Fruit fly (Drosophila melanogaster) whole organism, embryonic: Measurements from ENCODE around the gene RpS14a.

Experiments
- Abd-B ChIP-seq: fragments of 200-800 bp; sonication (Bioruptor generic); optimal IDR thresholded peaks from 2 replicates; lab custom pipeline; 2018; ENCODE audit warnings: missing biosample characterization, mild to moderate bottlenecking, missing genetic modification characterization, moderate library complexity
- Aef1 ChIP-seq: fragments of 200-800 bp; sonication (Bioruptor generic); IDR thresholded peaks from 3 replicates; pipeline ENCODE4 v1.3.6; 2022; ENCODE audit warnings: missing biosample characterization, missing genetic modification characterization
- Awh ChIP-seq: fragments of 200-800 bp; sonication (Bioruptor generic); IDR thresholded peaks from 2 replicates; pipeline ENCODE4, ENCODE4 v1.3.6; 2022; ENCODE audit warnings: missing biosample characterization, missing genetic modification characterization
- Bteb2 ChIP-seq: fragments of 200-800 bp; sonication (Bioruptor generic); optimal IDR thresholded peaks from 2 replicates; lab custom pipeline; 2016; ENCODE audit warnings: missing biosample characterization, missing genetic modification characterization
- CG10979 ChIP-seq: fragments of 200-800 bp; sonication (Bioruptor generic); optimal IDR thresholded peaks from 2 replicates; lab custom pipeline; 2018; ENCODE audit warnings: missing biosample characterization, mild to moderate bottlenecking, missing genetic modification characterization, moderate library complexity
- CG12155 ChIP-seq: fragments of 200-800 bp; sonication (Bioruptor generic); optimal IDR thresholded peaks from 3 replicates; lab custom pipeline; 2016; ENCODE audit warnings: missing biosample characterization, missing genetic modification characterization
- CG13296 ChIP-seq: fragments of 200-800 bp; sonication (Bioruptor generic); optimal IDR thresholded peaks from 3 replicates; lab custom pipeline; 2018; ENCODE audit warnings: missing biosample characterization, mild to moderate bottlenecking, missing genetic modification characterization
- CG14965 ChIP-seq: fragments of 200-800 bp; sonication (Bioruptor generic); optimal IDR thresholded peaks from 2 replicates; lab custom pipeline; 2016; ENCODE audit warnings: missing biosample characterization, missing genetic modification characterization, borderline replicate concordance
- CG16813 ChIP-seq: fragments of 200-800 bp; sonication (Bioruptor generic); IDR thresholded peaks from 3 replicates; pipeline ENCODE4 v1.3.6; 2022; ENCODE audit warnings: missing biosample characterization, missing genetic modification characterization; ENCODE audit not compliant: partially characterized antibody
- CG18476 ChIP-seq: fragments of 200-800 bp; sonication (Bioruptor generic); optimal IDR thresholded peaks from 2 replicates; lab custom pipeline; 2016; ENCODE audit warnings: missing biosample characterization, mild to moderate bottlenecking, missing genetic modification characterization
- CG18599 ChIP-seq: fragments of 200-800 bp; sonication (Bioruptor generic); optimal IDR thresholded peaks from 3 replicates; lab custom pipeline; 2017; ENCODE audit warnings: missing biosample characterization, missing genetic modification characterization, mild to moderate bottlenecking, moderate library complexity, missing genetic modification reagents
- CG18764 ChIP-seq: fragments of 200-800 bp; sonication (Bioruptor generic); optimal IDR thresholded peaks from 3 replicates; lab custom pipeline; 2016; ENCODE audit warnings: missing biosample characterization, missing genetic modification characterization
- CG2712 ChIP-seq: fragments of 200-800 bp; optimal IDR thresholded peaks from 3 replicates; lab custom pipeline; 2019; ENCODE audit warnings: missing biosample characterization, mild to moderate bottlenecking, missing genetic modification characterization, moderate library complexity
- CG4854 ChIP-seq: fragments of 200-800 bp; sonication (Bioruptor generic); optimal IDR thresholded peaks from 2 replicates; lab custom pipeline; 2016; ENCODE audit warnings: missing biosample characterization, missing genetic modification characterization, inconsistent platforms
- CG5953 ChIP-seq: fragments of 200-800 bp; sonication (Bioruptor generic); IDR thresholded peaks from 2 replicates; pipeline ENCODE4 v1.3.6; 2022; ENCODE audit warnings: missing biosample characterization, missing genetic modification characterization
- CG6272 ChIP-seq: fragments of 200-800 bp; sonication (Bioruptor generic); IDR thresholded peaks from 2 replicates; pipeline ENCODE4 v1.3.6; 2022; ENCODE audit warnings: missing biosample characterization, missing genetic modification characterization
- CG6654 ChIP-seq: fragments of 200-800 bp; sonication (Bioruptor generic); optimal IDR thresholded peaks from 2 replicates; lab custom pipeline; 2017; ENCODE audit warnings: missing biosample characterization, mild to moderate bottlenecking, missing genetic modification characterization
- CG7745 ChIP-seq: fragments of 200-800 bp; sonication (Bioruptor generic); optimal IDR thresholded peaks from 2 replicates; lab custom pipeline; 2018; ENCODE audit warnings: missing biosample characterization, mild to moderate bottlenecking, missing genetic modification characterization, moderate library complexity
- CG8359 ChIP-seq: fragments of 200-800 bp; sonication (Bioruptor generic); optimal IDR thresholded peaks from 2 replicates; lab custom pipeline; 2017; ENCODE audit warnings: missing biosample characterization, mild to moderate bottlenecking, missing genetic modification characterization, borderline replicate concordance
- CG8765 ChIP-seq: fragments of 200-800 bp; sonication (Bioruptor generic); IDR thresholded peaks from 2 replicates; pipeline ENCODE4 v1.3.6; 2022; ENCODE audit warnings: missing biosample characterization, missing genetic modification characterization
- CG9727 ChIP-seq: fragments of 200-800 bp; sonication (Bioruptor generic); optimal IDR thresholded peaks from 3 replicates; lab custom pipeline; 2017; ENCODE audit warnings: missing biosample characterization, mild to moderate bottlenecking, missing genetic modification characterization
- CG9797 ChIP-seq: fragments of 200-800 bp; sonication (Bioruptor generic); optimal IDR thresholded peaks from 3 replicates; lab custom pipeline; 2018; ENCODE audit warnings: missing biosample characterization, mild to moderate bottlenecking, missing genetic modification characterization
- D19B ChIP-seq: fragments of 200-800 bp; sonication (Bioruptor generic); optimal IDR thresholded peaks from 2 replicates; lab custom pipeline; 2017; ENCODE audit warnings: missing biosample characterization, mild to moderate bottlenecking, missing genetic modification characterization
- Dek ChIP-seq: fragments of 200-800 bp; sonication (Bioruptor generic); optimal IDR thresholded peaks from 3 replicates; lab custom pipeline; 2019; ENCODE audit warnings: missing biosample characterization, mild to moderate bottlenecking, missing genetic modification characterization, moderate library complexity
- Dll ChIP-seq: fragments of 200-800 bp; sonication (Bioruptor generic); IDR thresholded peaks from 4 replicates; pipeline ENCODE4 v1.3.6; 2022; ENCODE audit warnings: missing biosample characterization, missing genetic modification characterization; ENCODE audit not compliant: partially characterized antibody
- Fer1 ChIP-seq: fragments of 200-800 bp; sonication (Bioruptor generic); optimal IDR thresholded peaks from 2 replicates; lab custom pipeline; 2017; ENCODE audit warnings: missing biosample characterization, mild to moderate bottlenecking, missing genetic modification characterization
- HmgZ ChIP-seq: fragments of 200-800 bp; sonication (Bioruptor generic); optimal IDR thresholded peaks from 2 replicates; lab custom pipeline; 2018; ENCODE audit warnings: missing biosample characterization, mild to moderate bottlenecking, missing genetic modification characterization
- NK7.1 ChIP-seq: fragments of 200-800 bp; sonication (Bioruptor generic); optimal IDR thresholded peaks from 3 replicates; lab custom pipeline; 2016; ENCODE audit warnings: missing biosample characterization, missing genetic modification characterization
- Oli ChIP-seq: fragments of 200-800 bp; sonication (Bioruptor generic); optimal IDR thresholded peaks from 2 replicates; lab custom pipeline; 2018; ENCODE audit warnings: missing biosample characterization, mild to moderate bottlenecking, missing genetic modification characterization, moderate library complexity
- Sin3A ChIP-seq: fragments of >200 bp; optimal IDR thresholded peaks from 2 replicates; lab custom pipeline; 2018
- bbx ChIP-seq: fragments of 200-800 bp; sonication (Bioruptor generic); IDR thresholded peaks from 2 replicates; pipeline ENCODE4 v1.3.6; 2022; ENCODE audit warnings: missing biosample characterization, missing genetic modification characterization; ENCODE audit not compliant: partially characterized antibody
- dan ChIP-seq: fragments of 200-800 bp; sonication (Bioruptor generic); IDR thresholded peaks from 2 replicates; pipeline ENCODE4 v1.3.6; 2022; ENCODE audit warnings: missing biosample characterization, missing genetic modification characterization
- disco-r ChIP-seq: fragments of 200-800 bp; sonication (Bioruptor generic); optimal IDR thresholded peaks from 2 replicates; lab custom pipeline; 2016; ENCODE audit warnings: missing biosample characterization, missing genetic modification characterization
- dmrt99B ChIP-seq: fragments of 200-800 bp; sonication (Bioruptor generic); optimal IDR thresholded peaks from 2 replicates; lab custom pipeline; 2018; ENCODE audit warnings: missing biosample characterization, mild to moderate bottlenecking, missing genetic modification characterization, moderate library complexity
- gcm2 ChIP-seq: fragments of 200-800 bp; sonication (Bioruptor generic); optimal IDR thresholded peaks from 2 replicates; lab custom pipeline; 2016; ENCODE audit warnings: missing biosample characterization, missing genetic modification characterization
- grau ChIP-seq: fragments of 200-800 bp; optimal IDR thresholded peaks from 3 replicates; lab custom pipeline; 2019; ENCODE audit warnings: missing biosample characterization, mild to moderate bottlenecking, missing genetic modification characterization, moderate library complexity
- h ChIP-seq: fragments of >200 bp; optimal IDR thresholded peaks from 2 replicates; lab custom pipeline; 2017
- hth ChIP-seq: fragments of >200 bp; optimal IDR thresholded peaks from 2 replicates; lab custom pipeline; 2017; ENCODE audit warnings: inconsistent platforms
- kay ChIP-seq: fragments of 200-800 bp; sonication (Bioruptor generic); optimal IDR thresholded peaks from 2 replicates; lab custom pipeline; 2016; ENCODE audit warnings: missing biosample characterization, missing genetic modification characterization
- pita ChIP-seq: fragments of 200-800 bp; sonication (Bioruptor generic); optimal IDR thresholded peaks from 2 replicates; lab custom pipeline; 2017; ENCODE audit warnings: missing biosample characterization, mild to moderate bottlenecking, missing genetic modification characterization
- sd ChIP-seq: fragments of 200-800 bp; sonication (Bioruptor generic); optimal IDR thresholded peaks from 3 replicates; lab custom pipeline; 2018; ENCODE audit warnings: missing biosample characterization, mild to moderate bottlenecking, missing genetic modification characterization, moderate library complexity
- sens ChIP-seq: fragments of 200-800 bp; sonication (Bioruptor generic); peaks from one replicate; lab custom pipeline; 2016; ENCODE audit warnings: missing biosample characterization, missing genetic modification characterization
- sens-2 ChIP-seq: fragments of 200-800 bp; sonication (Bioruptor generic); IDR thresholded peaks from 2 replicates; pipeline ENCODE4 v1.3.6; 2022; ENCODE audit warnings: missing biosample characterization, missing genetic modification characterization
- sisA ChIP-seq: fragments of 200-800 bp; sonication (Bioruptor generic); IDR thresholded peaks from 2 replicates; pipeline ENCODE4 v1.3.6; 2022; ENCODE audit warnings: missing biosample characterization, missing genetic modification characterization
- so ChIP-seq: fragments of 200-800 bp; sonication (Bioruptor generic); IDR thresholded peaks from 3 replicates; pipeline ENCODE4 v1.3.6; 2022; ENCODE audit warnings: missing biosample characterization, missing genetic modification characterization
- sr ChIP-seq: fragments of 200-800 bp; sonication (Bioruptor generic); IDR thresholded peaks from 3 replicates; pipeline ENCODE4 v1.3.6; 2022; ENCODE audit warnings: missing biosample characterization, missing genetic modification characterization
- stwl ChIP-seq: fragments of 200-800 bp; sonication (Bioruptor generic); optimal IDR thresholded peaks from 3 replicates; lab custom pipeline; 2018; ENCODE audit warnings: missing biosample characterization, mild to moderate bottlenecking, missing genetic modification characterization, moderate library complexity
- trh ChIP-seq: fragments of 200-800 bp; sonication (Bioruptor generic); optimal IDR thresholded peaks from 2 replicates; lab custom pipeline; 2016; ENCODE audit warnings: missing biosample characterization, missing genetic modification characterization
- unpg ChIP-seq: fragments of 200-800 bp; sonication (Bioruptor generic); optimal IDR thresholded peaks from 3 replicates; lab custom pipeline; 2018; ENCODE audit warnings: missing biosample characterization, mild to moderate bottlenecking, missing genetic modification characterization, moderate library complexity
- wek ChIP-seq: fragments of 200-800 bp; sonication (Bioruptor generic); optimal IDR thresholded peaks from 3 replicates; lab custom pipeline; 2018; ENCODE audit warnings: missing biosample characterization, mild to moderate bottlenecking, missing genetic modification characterization, moderate library complexity

RpS14a gene

dm6 chrX:7944772-7945722, 11.5 kb downstream of the RpS14a start (continued):
- TF ChIP-seq CG2712 (tag; lab: Kevin White, UChicago) (peak; percentile 23), CG14965 (no peak), CG12155 (GFP tag; lab: Kevin White, UChicago) (no peak), Sin3A (lab: Kevin White, UChicago) (no peak), Abd-B (no peak), sr (GFP tag; lab: Robert Waterston, UW) (no peak), unpg (peak; percentile 31), CG18599 (GFP tag; lab: Kevin White, UChicago) (peak; percentile 49), CG7745 (tag; lab: Kevin White, UChicago) (no peak), CG10979 (tag; lab: Kevin White, UChicago) (peak; percentile 40), CG9797 (no peak), so (GFP tag; lab: Robert Waterston, UW) (no peak), Bteb2 (GFP tag; lab: Kevin White, UChicago) (no peak), D19B (GFP tag; lab: Kevin White, UChicago) (peak; percentile 51), CG16813 (no peak), CG8359 (GFP tag; lab: Kevin White, UChicago) (no peak), sens-2 (GFP tag; lab: Robert Waterston, UW) (no peak), disco-r (no peak), CG8765 (GFP tag; lab: Robert Waterston, UW) (no peak), gcm2 (GFP tag; lab: Kevin White, UChicago) (no peak), h (lab: Kevin White, UChicago) (no peak), CG9727 (peak; percentile 3), stwl (no peak), grau (tag; lab: Kevin White, UChicago) (peak; percentile 50), Dll (GFP tag; lab: Robert Waterston, UW) (0 out of 4 replicates have a peak, but pooled peaks have one; percentile 37), CG4854 (GFP tag; lab: Kevin White, UChicago) (no peak), Dek (no peak), sisA (GFP tag; lab: Robert Waterston, UW) (0 out of 2 replicates have a peak, but pooled peaks have one; percentile 15), CG6272 (no peak), pita (no peak), sens (GFP tag; lab: Kevin White, UChicago) (peak; percentile 83), kay (GFP tag; lab: Kevin White, UChicago) (no peak), CG13296 (GFP tag; lab: Kevin White, UChicago) (peak; percentile 31), Fer1 (GFP tag; lab: Kevin White, UChicago) (peak; percentile 12), CG18476 (no peak), Oli (tag; lab: Kevin White, UChicago) (no peak), dan (GFP tag; lab: Robert Waterston, UW) (no peak), trh (GFP tag; lab: Kevin White, UChicago) (no peak), HmgZ (tag; lab: Kevin White, UChicago) (peak; percentile 14), hth (lab: Kevin White, UChicago) (no peak), CG18764 (no peak), Aef1 (peak; percentile 47; the same call in 2 of the 3 replicates), dmrt99B (tag; lab: Kevin White, UChicago) (peak; percentile 27), bbx (GFP tag; lab: Robert Waterston, UW) (no peak), wek (no peak), CG5953 (GFP tag; lab: Robert Waterston, UW) (no peak), NK7.1 (no peak), CG6654 (GFP tag; lab: Kevin White, UChicago) (no peak), sd (peak; percentile 91), Awh (GFP tag; lab: Robert Waterston, UW) (no peak)
